Fruit fly (Drosophila melanogaster) whole organism, larva: Measurements from ENCODE around the gene CG4546.

Source experiments
- noc ChIP-seq: fragments of 200-800 bp; sonication (Bioruptor generic); optimal IDR thresholded peaks from 3 replicates; lab custom pipeline; 2019; ENCODE audit warnings: missing biosample characterization, mild to moderate bottlenecking, missing genetic modification characterization, moderate library complexity

CG4546 gene

dm6 chr3R:15836864-15837824 lies 9.2 kb upstream of the CG4546 start, which contains the start of the genes ND-23 and spn-E:
Gene ND-23 (minus strand): TSS chr3R:15837117.
Gene spn-E (plus strand): TSS chr3R:15837419.
- TF ChIP-seq noc (tag; lab: Kevin White, UChicago), result no peak

- no peak for TF ChIP-seq noc (tag; lab: Kevin White, UChicago)
Measured at dm6 chr3R:15839294-15839693, 7.0 kb upstream of the CG4546 start, which contains the start of gene Pbp45. Gene Pbp45 (minus strand): TSS chr3R:15839515.

dm6 chr3R:15851912-15852311 lies 5.6 kb downstream of the CG4546 start:
- TF ChIP-seq noc (tag; lab: Kevin White, UChicago), result no peak

dm6 chr3R:15853347-15853746 lies 7.0 kb downstream of the CG4546 start, which contains the start of gene cv-d:
Gene cv-d (minus strand): TSS chr3R:15853581.
- peak; percentile 13 for TF ChIP-seq noc (tag; lab: Kevin White, UChicago)

- peak; percentile 49 for TF ChIP-seq noc (tag; lab: Kevin White, UChicago)
Measured at dm6 chr3R:15857189-15857767, 10.9 kb downstream of the CG4546 start, which contains the start of gene Hmt-1. Gene Hmt-1 (minus strand): TSS chr3R:15857470.

dm6 chr3R:15859896-15860295 lies 13.6 kb downstream of the CG4546 start, which contains the start of gene CG9632:
Gene CG9632 (plus strand): TSS chr3R:15860196.
- TF ChIP-seq noc (tag; lab: Kevin White, UChicago), result no peak

- TF ChIP-seq noc (tag; lab: Kevin White, UChicago), result no peak
Measured at dm6 chr3R:15872829-15873440, 26.6 kb downstream of the CG4546 start.

- no peak for TF ChIP-seq noc (tag; lab: Kevin White, UChicago)
Measured at dm6 chr3R:15875611-15876010, 29.3 kb downstream of the CG4546 start, which contains the start of gene CG31183. Gene CG31183 (minus strand): TSS chr3R:15875939.

dm6 chr3R:15891188-15891820 lies 45.0 kb downstream of the CG4546 start:
- TF ChIP-seq noc (tag; lab: Kevin White, UChicago), result no peak

- no peak for TF ChIP-seq noc (tag; lab: Kevin White, UChicago)
Measured at dm6 chr3R:15895978-15896377, 49.6 kb downstream of the CG4546 start, which contains the start of gene CG14877. Gene CG14877 (minus strand): TSS chr3R:15896078.
